Worm (Caenorhabditis elegans): ENCODE measurements around the gene C34F11.5.

The C34F11.5 gene

DNA sequence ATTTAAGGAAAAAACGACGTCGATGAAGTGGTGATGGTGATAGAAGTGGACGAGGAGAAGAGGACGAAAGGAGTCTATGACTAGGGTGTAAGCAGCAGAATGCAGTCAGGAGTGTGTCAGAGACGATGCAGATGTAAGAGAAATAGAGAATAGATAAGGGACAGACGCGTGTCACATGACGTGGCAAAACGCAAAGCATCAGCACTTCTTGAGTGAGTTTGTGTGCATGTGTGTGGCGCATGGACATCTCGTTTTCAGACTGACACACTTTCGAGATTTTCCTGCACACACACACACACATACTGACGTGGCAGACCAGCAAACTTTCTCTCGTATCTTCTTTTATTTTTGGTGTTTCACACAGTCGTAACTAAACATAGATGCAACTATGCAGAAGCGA lies 13.2 kb upstream of the C34F11.5 start (continued):
- TF ChIP-seq K12H6.12 (tag; optimal IDR thresholded peaks at IDR 0.05) (peak; percentile 52), ztf-28 (GFP tag; IDR thresholded peaks at IDR 0.05) (no peak), sea-2 (GFP tag; IDR thresholded peaks at IDR 0.05) (no peak), hlh-26 (GFP tag; conservative IDR thresholded peaks at IDR 0.05) (no peak), lin-26 (GFP tag; IDR thresholded peaks at IDR 0.05) (0 out of 2 replicates have a peak, but pooled peaks have one; percentile 24), ztf-18 (tag; optimal IDR thresholded peaks at IDR 0.05) (peak; percentile 17), C06A6.2 (GFP tag; conservative IDR thresholded peaks at IDR 0.05) (peak; percentile 59; the same call in 1 of the 2 replicates), madf-6 (GFP tag; IDR thresholded peaks at IDR 0.05) (peak; percentile 20; the same call in 1 of the 2 replicates), zfh-2 (GFP tag; conservative IDR thresholded peaks at IDR 0.05) (peak; percentile 70), ceh-58 (GFP tag; IDR thresholded peaks at IDR 0.05) (no peak), ceh-27 (GFP tag; optimal IDR thresholded peaks at IDR 0.05) (peak; percentile 63), madf-10 (tag; optimal IDR thresholded peaks at IDR 0.05) (peak; percentile 22), mcd-1 (GFP tag; IDR thresholded peaks at IDR 0.05) (peak; percentile 50), nhr-90 (tag; optimal IDR thresholded peaks at IDR 0.05) (peak; percentile 60), attf-5 (GFP tag; optimal IDR thresholded peaks at IDR 0.05) (peak; percentile 54), ets-4 (GFP tag; optimal IDR thresholded peaks at IDR 0.05) (no peak), let-607 (tag; optimal IDR thresholded peaks at IDR 0.05) (peak; percentile 93 to 94), F39B2.1 (GFP tag; IDR thresholded peaks at IDR 0.05) (no peak), mel-28 (tag; optimal IDR thresholded peaks at IDR 0.05; ENCODE audit: borderline replicate concordance) (no peak), Y53G8AR.9 (GFP tag; conservative IDR thresholded peaks at IDR 0.05) (peak; percentile 57; the same call in 1 of the 2 replicates), pbrm-1 (GFP tag; IDR thresholded peaks at IDR 0.05) (peak; percentile 43; the same call in 1 of the 2 replicates), madf-8 (GFP tag; conservative IDR thresholded peaks at IDR 0.05) (no peak), mes-4 (tag; optimal IDR thresholded peaks at IDR 0.05) (no peak), tlf-1 (GFP tag; optimal IDR thresholded peaks at IDR 0.05) (peak; percentile 72), F52B5.7 (tag; optimal IDR thresholded peaks at IDR 0.05) (no peak), lin-40 (tag; optimal IDR thresholded peaks at IDR 0.05) (peak; percentile 72), T07F8.4 (tag; optimal IDR thresholded peaks at IDR 0.05) (no peak), egl-44 (GFP tag; IDR thresholded peaks at IDR 0.05) (peak; percentile 81; the same call in 1 of the 2 replicates), snpc-4 (GFP tag; optimal IDR thresholded peaks at IDR 0.05) (no peak), snpc-4 (tag; optimal IDR thresholded peaks at IDR 0.05) (peak in 3 of 4 experiments; percentile 19 to 56 (median 29)), let-526 (GFP tag; IDR thresholded peaks at IDR 0.05) (peak; percentile 80), cebp-1 (GFP tag; IDR thresholded peaks at IDR 0.05) (no peak), cebp-1 (tag; optimal IDR thresholded peaks at IDR 0.05) (peak; percentile 81), ztf-26 (tag; optimal IDR thresholded peaks at IDR 0.05) (peak; percentile 64), rcor-1 (GFP tag; IDR thresholded peaks at IDR 0.05) (peak; percentile 42; the same call in 1 of the 2 replicates), sptf-2 (GFP tag; optimal IDR thresholded peaks at IDR 0.05) (no peak), ZK185.1 (tag; optimal IDR thresholded peaks at IDR 0.05; ENCODE audit: poor library complexity, severe bottlenecking) (peak; percentile 75), repo-1 (tag; optimal IDR thresholded peaks at IDR 0.05) (peak; percentile 61), lin-35 (GFP tag; optimal IDR thresholded peaks at IDR 0.05) (peak in 1 of 3 experiments; percentile 60)

- TF ChIP-seq zim-3 (tag; optimal IDR thresholded peaks at IDR 0.05) = no peak
Observed at ce11 chrII:5183207-5183606, 12.4 kb upstream of the C34F11.5 start.
